Fruit fly (Drosophila melanogaster) whole organism, embryonic: ENCODE data around the gene CG32267.

Source experiments
- Atf6 ChIP-seq: fragments of 200-800 bp; sonication (Bioruptor generic); IDR thresholded peaks from 2 replicates; pipeline ENCODE4 v1.3.6; 2022; ENCODE audit warnings: missing biosample characterization, missing genetic modification characterization
- CG13894 ChIP-seq: fragments of 200-800 bp; sonication (Bioruptor generic); optimal IDR thresholded peaks from 3 replicates; lab custom pipeline; 2018; ENCODE audit warnings: missing biosample characterization, mild to moderate bottlenecking, missing genetic modification characterization, moderate library complexity
- CG18599 ChIP-seq: fragments of 200-800 bp; sonication (Bioruptor generic); optimal IDR thresholded peaks from 3 replicates; lab custom pipeline; 2017; ENCODE audit warnings: missing biosample characterization, missing genetic modification characterization, mild to moderate bottlenecking, moderate library complexity, missing genetic modification reagents
- CG2120 ChIP-seq: fragments of 200-800 bp; sonication (Bioruptor generic); optimal IDR thresholded peaks from 3 replicates; lab custom pipeline; 2016; ENCODE audit warnings: missing biosample characterization, missing genetic modification characterization
- CG2889 ChIP-seq: fragments of 200-800 bp; sonication (Bioruptor generic); IDR thresholded peaks from 3 replicates; pipeline ENCODE4 v1.3.6; 2022; ENCODE audit warnings: missing biosample characterization, missing genetic modification characterization
- CG32767 ChIP-seq: fragments of 200-800 bp; sonication (Bioruptor generic); IDR thresholded peaks from 2 replicates; pipeline ENCODE4 v1.3.6; 2022; ENCODE audit warnings: missing biosample characterization, missing genetic modification characterization
- CG8765 ChIP-seq: fragments of 200-800 bp; sonication (Bioruptor generic); IDR thresholded peaks from 2 replicates; pipeline ENCODE4 v1.3.6; 2022; ENCODE audit warnings: missing biosample characterization, missing genetic modification characterization
- CG9932 ChIP-seq: fragments of 200-800 bp; sonication (Bioruptor generic); IDR thresholded peaks from 2 replicates; pipeline ENCODE4 v1.3.6; 2022; ENCODE audit warnings: missing biosample characterization, missing genetic modification characterization
- D19B ChIP-seq: fragments of 200-800 bp; sonication (Bioruptor generic); optimal IDR thresholded peaks from 2 replicates; lab custom pipeline; 2017; ENCODE audit warnings: missing biosample characterization, mild to moderate bottlenecking, missing genetic modification characterization
- Deaf1 ChIP-seq: fragments of 200-800 bp; optimal IDR thresholded peaks from 3 replicates; lab custom pipeline; 2019; ENCODE audit warnings: missing biosample characterization, mild to moderate bottlenecking, missing genetic modification characterization, moderate library complexity
- Drgx ChIP-seq: fragments of 200-800 bp; sonication (Bioruptor generic); IDR thresholded peaks from 2 replicates; pipeline ENCODE4 v1.3.6; 2022; ENCODE audit warnings: missing biosample characterization, missing genetic modification characterization
- Med ChIP-seq: fragments of 200-800 bp; sonication (Bioruptor generic); peaks from one replicate; lab custom pipeline; 2016; ENCODE audit warnings: missing biosample characterization, missing genetic modification characterization, mild to moderate bottlenecking, inconsistent platforms, moderate library complexity
- NFAT ChIP-seq: fragments of 200-800 bp; sonication (Bioruptor generic); IDR thresholded peaks from 2 replicates; pipeline ENCODE4 v1.3.6; 2022; ENCODE audit warnings: missing biosample characterization, missing genetic modification characterization
- Nf-YA ChIP-seq: fragments of 200-800 bp; sonication (Bioruptor generic); IDR thresholded peaks from 2 replicates; pipeline ENCODE4 v1.3.6; 2022; ENCODE audit warnings: missing biosample characterization, missing genetic modification characterization
- Rfx ChIP-seq: fragments of 200-800 bp; sonication (Bioruptor generic); IDR thresholded peaks from 2 replicates; pipeline ENCODE4 v1.3.6; 2022; ENCODE audit warnings: missing biosample characterization, missing genetic modification characterization
- Sox102F ChIP-seq: fragments of 200-800 bp; sonication (Bioruptor generic); optimal IDR thresholded peaks from 2 replicates; lab custom pipeline; 2018; ENCODE audit warnings: missing biosample characterization, mild to moderate bottlenecking, missing genetic modification characterization, moderate library complexity
- abd-A ChIP-seq: fragments of 200-800 bp; sonication (Bioruptor generic); optimal IDR thresholded peaks from 3 replicates; lab custom pipeline; 2019; ENCODE audit warnings: missing biosample characterization, mild to moderate bottlenecking, missing genetic modification characterization, moderate library complexity
- caup ChIP-seq: fragments of 200-800 bp; sonication (Bioruptor generic); optimal IDR thresholded peaks from 3 replicates; lab custom pipeline; 2017; ENCODE audit warnings: missing biosample characterization, mild to moderate bottlenecking, missing genetic modification characterization, moderate library complexity; ENCODE audit not compliant: severe bottlenecking
- chinmo ChIP-seq: fragments of 200-800 bp; sonication (Bioruptor generic); IDR thresholded peaks from 4 replicates; pipeline ENCODE4 v1.3.6; 2022; ENCODE audit warnings: missing biosample characterization, missing genetic modification characterization; ENCODE audit not compliant: partially characterized antibody
- cwo ChIP-seq: fragments of 200-800 bp; sonication (Bioruptor generic); optimal IDR thresholded peaks from 3 replicates; lab custom pipeline; 2017; ENCODE audit warnings: missing biosample characterization, missing genetic modification characterization, mild to moderate bottlenecking, moderate library complexity, missing genetic modification reagents
- dysf ChIP-seq: fragments of 200-800 bp; sonication (Bioruptor generic); IDR thresholded peaks from 3 replicates; pipeline ENCODE4 v1.3.6; 2022; ENCODE audit warnings: missing biosample characterization, missing genetic modification characterization
- ems ChIP-seq: fragments of 200-800 bp; sonication (Bioruptor generic); optimal IDR thresholded peaks from 3 replicates; lab custom pipeline; 2016; ENCODE audit warnings: missing biosample characterization, missing genetic modification characterization
- ewg ChIP-seq: fragments of 200-800 bp; sonication (Bioruptor generic); optimal IDR thresholded peaks from 3 replicates; lab custom pipeline; 2017; ENCODE audit warnings: mild to moderate bottlenecking, missing biosample characterization, missing genetic modification reagents, missing genetic modification characterization
- kni ChIP-seq: fragments of 200-800 bp; sonication (Bioruptor generic); optimal IDR thresholded peaks from 3 replicates; lab custom pipeline; 2017; ENCODE audit warnings: mild to moderate bottlenecking, missing biosample characterization, missing genetic modification reagents, missing genetic modification characterization
- lbe ChIP-seq: fragments of 200-800 bp; sonication (Bioruptor generic); optimal IDR thresholded peaks from 2 replicates; lab custom pipeline; 2016; ENCODE audit warnings: missing biosample characterization, mild to moderate bottlenecking, missing genetic modification characterization
- lmd ChIP-seq: fragments of 200-800 bp; sonication (Bioruptor generic); IDR thresholded peaks from 2 replicates; pipeline ENCODE4 v1.3.6; 2022; ENCODE audit warnings: missing biosample characterization, missing genetic modification characterization
- nerfin-1 ChIP-seq: fragments of 200-800 bp; sonication (Bioruptor generic); optimal IDR thresholded peaks from 3 replicates; lab custom pipeline; 2019; ENCODE audit warnings: missing biosample characterization, mild to moderate bottlenecking, missing genetic modification characterization, moderate library complexity
- onecut ChIP-seq: fragments of 200-800 bp; sonication (Bioruptor generic); IDR thresholded peaks from 2 replicates; pipeline ENCODE4 v1.3.6; 2022; ENCODE audit warnings: missing biosample characterization, missing genetic modification characterization
- pita ChIP-seq: fragments of 200-800 bp; sonication (Bioruptor generic); optimal IDR thresholded peaks from 2 replicates; lab custom pipeline; 2017; ENCODE audit warnings: missing biosample characterization, mild to moderate bottlenecking, missing genetic modification characterization
- pnt ChIP-seq: fragments of 200-800 bp; sonication (Bioruptor generic); optimal IDR thresholded peaks from 3 replicates; lab custom pipeline; 2016; ENCODE audit warnings: missing biosample characterization, missing genetic modification characterization
- row ChIP-seq: fragments of 200-800 bp; sonication (Bioruptor generic); IDR thresholded peaks from 3 replicates; pipeline ENCODE4 v1.3.6; 2022; ENCODE audit warnings: missing biosample characterization, missing genetic modification characterization
- tin ChIP-seq: fragments of 200-800 bp; sonication (Bioruptor generic); optimal IDR thresholded peaks from 3 replicates; lab custom pipeline; 2016; ENCODE audit warnings: missing biosample characterization, missing genetic modification characterization
- twi ChIP-seq: fragments of 200-800 bp; optimal IDR thresholded peaks from 2 replicates; lab custom pipeline; 2019; ENCODE audit warnings: missing biosample characterization, mild to moderate bottlenecking, missing genetic modification characterization, moderate library complexity
- unc-4 ChIP-seq: fragments of 200-800 bp; sonication (Bioruptor generic); IDR thresholded peaks from 2 replicates; pipeline ENCODE4 v1.3.6; 2022; ENCODE audit warnings: missing biosample characterization, missing genetic modification characterization; ENCODE audit not compliant: partially characterized antibody
- vnd ChIP-seq: fragments of 200-800 bp; sonication (Bioruptor generic); IDR thresholded peaks from 3 replicates; pipeline ENCODE4 v1.3.6; 2022; ENCODE audit warnings: missing biosample characterization, missing genetic modification characterization; ENCODE audit not compliant: partially characterized antibody
- wek ChIP-seq: fragments of 200-800 bp; sonication (Bioruptor generic); optimal IDR thresholded peaks from 3 replicates; lab custom pipeline; 2018; ENCODE audit warnings: missing biosample characterization, mild to moderate bottlenecking, missing genetic modification characterization, moderate library complexity
- wor ChIP-seq: fragments of 200-800 bp; sonication (Bioruptor generic); IDR thresholded peaks from 2 replicates; pipeline ENCODE4 v1.3.6; 2022; ENCODE audit warnings: missing biosample characterization, missing genetic modification characterization
- zen2 ChIP-seq: fragments of 200-800 bp; sonication (Bioruptor generic); IDR thresholded peaks from 3 replicates; pipeline ENCODE4 v1.3.6; 2022; ENCODE audit warnings: missing biosample characterization, missing genetic modification characterization; ENCODE audit not compliant: partially characterized antibody
- zfh2 ChIP-seq: fragments of 200-800 bp; sonication (Bioruptor generic); optimal IDR thresholded peaks from 2 replicates; lab custom pipeline; 2016; ENCODE audit warnings: missing biosample characterization, missing genetic modification characterization

Gene CG32267

dm6 chr3L:3427037-3427436, 44.9 kb downstream of the CG32267 start (continued):
- TF ChIP-seq ems (GFP tag; lab: Kevin White, UChicago) (no peak), tin (GFP tag; lab: Kevin White, UChicago) (no peak), vnd (0 out of 3 replicates have a peak, but pooled peaks have one; percentile 10), CG13894 (tag; lab: Kevin White, UChicago) (peak; percentile 33), cwo (GFP tag; lab: Kevin White, UChicago) (no peak), NFAT (GFP tag; lab: Robert Waterston, UW) (no peak), lmd (no peak), CG2889 (no peak), ewg (GFP tag; lab: Kevin White, UChicago) (peak; percentile 67), CG9932 (0 out of 2 replicates have a peak, but pooled peaks have one; percentile 4), chinmo (GFP tag; lab: Robert Waterston, UW) (0 out of 4 replicates have a peak, but pooled peaks have one; percentile 67), nerfin-1 (tag; lab: Kevin White, UChicago) (peak; percentile 2), Deaf1 (tag; lab: Kevin White, UChicago) (peak; percentile 91), onecut (GFP tag; lab: Robert Waterston, UW) (peak; percentile 81; the same call in 1 of the 2 replicates), D19B (no peak), abd-A (tag; lab: Kevin White, UChicago) (peak; percentile 80), zfh2 (GFP tag; lab: Kevin White, UChicago) (no peak), kni (GFP tag; lab: Kevin White, UChicago) (no peak), caup (GFP tag; lab: Kevin White, UChicago) (no peak), row (GFP tag; lab: Robert Waterston, UW) (0 out of 3 replicates have a peak, but pooled peaks have one; percentile 8)
- TF ChIP-seq, all 482 proteins: peak for 16

dm6 chr3L:3424846-3425245, 47.1 kb downstream of the CG32267 start, which contains the start of gene sty:
sty (minus strand) TSS chr3L:3424935.
- TF ChIP-seq CG8765 (no peak), Sox102F (GFP tag; lab: Kevin White, UChicago) (no peak), zen2 (GFP tag; lab: Robert Waterston, UW) (no peak), Nf-YA (no peak), unc-4 (GFP tag; lab: Robert Waterston, UW) (no peak), ems (GFP tag; lab: Kevin White, UChicago) (no peak), Atf6 (GFP tag; lab: Robert Waterston, UW) (no peak), Drgx (GFP tag; lab: Robert Waterston, UW) (0 out of 2 replicates have a peak, but pooled peaks have one; percentile 7), wor (GFP tag; lab: Robert Waterston, UW) (no peak), Med (peak; percentile 56), pita (GFP tag; lab: Kevin White, UChicago) (no peak), Rfx (GFP tag; lab: Robert Waterston, UW) (no peak), CG32767 (GFP tag; lab: Robert Waterston, UW) (no peak), pnt (no peak), CG2120 (GFP tag; lab: Kevin White, UChicago) (no peak), dysf (GFP tag; lab: Robert Waterston, UW) (no peak), wek (GFP tag; lab: Kevin White, UChicago) (no peak)

DNA sequence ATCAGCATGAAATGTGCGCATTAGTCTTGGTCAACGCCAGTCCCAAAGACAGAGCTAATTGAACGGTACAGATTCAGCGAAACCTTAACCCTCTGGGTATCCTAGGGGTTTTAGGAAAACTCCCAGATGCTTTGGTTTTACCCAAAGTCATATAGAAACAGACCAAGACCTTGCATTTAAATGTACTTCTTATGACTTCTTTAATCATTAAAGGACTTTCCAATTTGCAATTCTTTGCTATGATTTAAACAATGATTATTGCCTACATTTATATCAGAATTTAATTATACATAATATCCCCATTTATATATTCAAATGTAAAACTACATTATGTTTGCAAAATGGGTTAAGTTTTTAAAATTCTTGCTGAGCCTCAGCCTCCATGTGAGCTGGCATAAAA, 48.9 kb downstream of the CG32267 start:
- no peak for TF ChIP-seq CG18599 (GFP tag; lab: Kevin White, UChicago)
- no peak for TF ChIP-seq Atf6 (GFP tag; lab: Robert Waterston, UW)
- TF ChIP-seq twi (tag; lab: Kevin White, UChicago) = peak; percentile 5
- TF ChIP-seq lbe (GFP tag; lab: Kevin White, UChicago) = peak; percentile 9
